Fruit fly (Drosophila melanogaster): Measurements from ENCODE around the gene CG32655.

Gene CG32655

DNA sequence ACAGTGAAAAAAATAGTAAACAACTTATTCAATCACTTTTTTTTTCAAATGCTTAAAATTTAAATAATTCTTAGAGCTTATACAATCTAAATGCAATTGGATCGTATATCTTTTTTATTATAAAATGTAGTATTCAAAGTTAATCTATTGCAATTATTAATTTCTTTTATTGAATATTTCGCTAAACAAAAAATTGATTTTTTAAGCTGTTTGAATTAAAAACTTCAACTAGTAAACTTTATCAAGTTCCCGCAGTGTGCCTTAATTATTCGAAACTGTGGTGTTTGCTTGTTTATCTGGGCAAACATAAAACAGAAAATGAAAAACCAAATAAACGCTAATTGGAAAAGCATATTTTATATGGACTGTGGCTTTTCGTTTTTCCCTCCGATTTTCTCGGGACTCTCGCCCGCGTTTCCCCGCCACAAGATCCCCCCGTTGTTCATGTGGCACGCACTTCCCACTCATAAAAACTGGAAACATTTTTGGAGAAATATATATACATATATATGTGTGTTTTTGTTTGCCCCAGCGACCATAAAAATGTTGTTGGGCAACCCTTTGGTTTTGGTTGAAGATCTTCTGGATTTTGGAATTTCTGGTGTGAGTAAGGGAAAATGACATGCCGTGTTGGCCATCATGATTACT, 10.2 kb downstream of the CG32655 start (continued):
- TF ChIP-seq CG13624 (GFP tag; optimal IDR thresholded peaks at IDR 0.05) (no peak), Sox100B (GFP tag; optimal IDR thresholded peaks at IDR 0.05) (peak; percentile 79), zf30C (GFP tag; optimal IDR thresholded peaks at IDR 0.05) (no peak), Drgx (GFP tag; IDR thresholded peaks at IDR 0.05) (no peak), dan (GFP tag; IDR thresholded peaks at IDR 0.05) (no peak), CG17612 (GFP tag; IDR thresholded peaks at IDR 0.05) (no peak), jigr1 (GFP tag; IDR thresholded peaks at IDR 0.05) (no peak), CG8944 (GFP tag; optimal IDR thresholded peaks at IDR 0.05) (no peak), dm (GFP tag; optimal IDR thresholded peaks at IDR 0.05) (no peak), pzg (GFP tag; optimal IDR thresholded peaks at IDR 0.05) (no peak), nmo (GFP tag; optimal IDR thresholded peaks at IDR 0.05) (peak; percentile 82), CG9876 (GFP tag; optimal IDR thresholded peaks at IDR 0.05) (no peak), CG15696 (tag; optimal IDR thresholded peaks at IDR 0.05) (no peak), CG6765 (GFP tag; optimal IDR thresholded peaks at IDR 0.05) (no peak), CG16779 (GFP tag; IDR thresholded peaks at IDR 0.05) (no peak), CG4360 (GFP tag; IDR thresholded peaks at IDR 0.05) (no peak), abd-A (tag; optimal IDR thresholded peaks at IDR 0.05) (peak; percentile 16), CoRest (tag; optimal IDR thresholded peaks at IDR 0.05) (peak; percentile 78), Atf3 (GFP tag; optimal IDR thresholded peaks at IDR 0.05) (no peak), CG1792 (GFP tag; optimal IDR thresholded peaks at IDR 0.05) (no peak), CG10431 (GFP tag; optimal IDR thresholded peaks at IDR 0.05) (no peak), CG12769 (tag; optimal IDR thresholded peaks at IDR 0.05) (peak; percentile 71), Nf-YB (GFP tag; optimal IDR thresholded peaks at IDR 0.05) (peak; percentile 44), knrl (GFP tag; IDR thresholded peaks at IDR 0.05; ENCODE audit: partially characterized antibody) (no peak), Taf1 (GFP tag; IDR thresholded peaks at IDR 0.05) (no peak), croc (GFP tag; conservative IDR thresholded peaks at IDR 0.05) (0 out of 3 replicates have a peak, but pooled peaks have one; percentile 32), CG12071 (GFP tag; optimal IDR thresholded peaks at IDR 0.05) (no peak), CG3163 (GFP tag; optimal IDR thresholded peaks at IDR 0.05) (no peak), D19A (tag; optimal IDR thresholded peaks at IDR 0.05) (peak; percentile 66), CrebB (tag; optimal IDR thresholded peaks at IDR 0.05) (no peak), fd102C (GFP tag; optimal IDR thresholded peaks at IDR 0.05) (no peak), CG34224 (GFP tag; IDR thresholded peaks at IDR 0.05; ENCODE audit: partially characterized antibody) (no peak), CG10321 (GFP tag; IDR thresholded peaks at IDR 0.05) (no peak), Meics (GFP tag; optimal IDR thresholded peaks at IDR 0.05) (no peak), sens-2 (GFP tag; IDR thresholded peaks at IDR 0.05) (no peak), NC2α (GFP tag; optimal IDR thresholded peaks at IDR 0.05) (no peak), MESR4 (GFP tag; optimal IDR thresholded peaks at IDR 0.05) (no peak), Oli (tag; optimal IDR thresholded peaks at IDR 0.05) (peak; percentile 54), CG31365 (tag; optimal IDR thresholded peaks at IDR 0.05) (no peak), fd64A (GFP tag; optimal IDR thresholded peaks at IDR 0.05) (no peak), Hmx (GFP tag; optimal IDR thresholded peaks at IDR 0.05) (no peak), CG17361 (GFP tag; IDR thresholded peaks at IDR 0.05) (peak; percentile 85), D (optimal IDR thresholded peaks at IDR 0.05) (no peak), D (GFP tag; optimal IDR thresholded peaks at IDR 0.05) (peak; percentile 64), CG2678 (tag; optimal IDR thresholded peaks at IDR 0.05) (peak; percentile 74), CG6272 (GFP tag; IDR thresholded peaks at IDR 0.05) (no peak), esg (GFP tag; conservative IDR thresholded peaks at IDR 0.05) (no peak), bab2 (GFP tag; optimal IDR thresholded peaks at IDR 0.05) (no peak), cato (GFP tag; optimal IDR thresholded peaks at IDR 0.05; ENCODE audit: borderline replicate concordance) (no peak), CG17385 (GFP tag; optimal IDR thresholded peaks at IDR 0.05) (no peak), CG11560 (tag; IDR thresholded peaks at IDR 0.05) (no peak)

Data from whole organism, embryonic.